Fruit fly (Drosophila melanogaster) whole organism, embryonic: ENCODE results near the gene Ror.

Source experiments
- ATbp ChIP-seq: fragments of 200-800 bp; sonication (Bioruptor generic); optimal IDR thresholded peaks from 2 replicates; lab custom pipeline; 2017; ENCODE audit warnings: missing biosample characterization, mild to moderate bottlenecking, missing genetic modification characterization, missing genetic modification reagents
- Ada2b ChIP-seq: fragments of 200-800 bp; sonication (Bioruptor generic); IDR thresholded peaks from 2 replicates; pipeline ENCODE4 v1.3.6; 2022; ENCODE audit warnings: missing biosample characterization, missing genetic modification characterization
- C15 ChIP-seq: fragments of 200-800 bp; sonication (Bioruptor generic); IDR thresholded peaks from 3 replicates; pipeline ENCODE4 v1.3.6; 2022; ENCODE audit warnings: missing biosample characterization, missing genetic modification characterization
- CG10321 ChIP-seq: fragments of 200-800 bp; sonication (Bioruptor generic); IDR thresholded peaks from 2 replicates; pipeline ENCODE4 v1.3.6; 2022; ENCODE audit warnings: missing biosample characterization, missing genetic modification characterization
- CG11560 ChIP-seq: fragments of 200-800 bp; sonication (Bioruptor generic); IDR thresholded peaks from 3 replicates; pipeline ENCODE4 v1.3.6; 2022; ENCODE audit warnings: missing biosample characterization, missing genetic modification characterization
- CG12155 ChIP-seq: fragments of 200-800 bp; sonication (Bioruptor generic); optimal IDR thresholded peaks from 3 replicates; lab custom pipeline; 2016; ENCODE audit warnings: missing biosample characterization, missing genetic modification characterization
- CG15514 ChIP-seq: fragments of 200-800 bp; sonication (Bioruptor generic); optimal IDR thresholded peaks from 3 replicates; lab custom pipeline; 2017; ENCODE audit warnings: missing biosample characterization, missing genetic modification characterization, mild to moderate bottlenecking, moderate library complexity, missing genetic modification reagents
- CG17612 ChIP-seq: fragments of 200-800 bp; sonication (Bioruptor generic); IDR thresholded peaks from 2 replicates; pipeline ENCODE4 v1.3.6; 2022; ENCODE audit warnings: missing biosample characterization, missing genetic modification characterization
- CG17912 ChIP-seq: fragments of 200-800 bp; sonication (Bioruptor generic); optimal IDR thresholded peaks from 2 replicates; lab custom pipeline; 2018; ENCODE audit warnings: missing biosample characterization, mild to moderate bottlenecking, missing genetic modification characterization
- CG18599 ChIP-seq: fragments of 200-800 bp; sonication (Bioruptor generic); optimal IDR thresholded peaks from 3 replicates; lab custom pipeline; 2017; ENCODE audit warnings: missing biosample characterization, missing genetic modification characterization, mild to moderate bottlenecking, moderate library complexity, missing genetic modification reagents
- CG18619 ChIP-seq: fragments of 200-800 bp; sonication (Bioruptor generic); optimal IDR thresholded peaks from 3 replicates; lab custom pipeline; 2017; ENCODE audit warnings: missing biosample characterization, mild to moderate bottlenecking, missing genetic modification characterization
- CG2120 ChIP-seq: fragments of 200-800 bp; sonication (Bioruptor generic); optimal IDR thresholded peaks from 3 replicates; lab custom pipeline; 2016; ENCODE audit warnings: missing biosample characterization, missing genetic modification characterization
- CG4282 ChIP-seq: fragments of 200-800 bp; sonication (Bioruptor generic); optimal IDR thresholded peaks from 2 replicates; lab custom pipeline; 2016; ENCODE audit warnings: missing biosample characterization, missing genetic modification characterization
- CG6813 ChIP-seq: fragments of 200-800 bp; sonication (Bioruptor generic); optimal IDR thresholded peaks from 2 replicates; lab custom pipeline; 2017; ENCODE audit warnings: missing biosample characterization, missing genetic modification characterization, mild to moderate bottlenecking, moderate library complexity, missing genetic modification reagents
- CG7786 ChIP-seq: fragments of 200-800 bp; sonication (Bioruptor generic); optimal IDR thresholded peaks from 2 replicates; lab custom pipeline; 2016; ENCODE audit warnings: missing biosample characterization, missing genetic modification characterization
- CG8281 ChIP-seq: fragments of 200-800 bp; sonication (Bioruptor generic); optimal IDR thresholded peaks from 2 replicates; lab custom pipeline; 2018; ENCODE audit warnings: missing biosample characterization, mild to moderate bottlenecking, missing genetic modification characterization, moderate library complexity
- CG8290 ChIP-seq, 3 experiments: fragments of 200-800 bp; sonication (Bioruptor generic); optimal IDR thresholded peaks; 2 replicates each; lab custom pipeline; 2016 to 2019; ENCODE audit warnings: missing biosample characterization in 3 of 3, missing genetic modification characterization in 3 of 3, mild to moderate bottlenecking in 2 of 3, moderate library complexity in 1 of 3
- CG9797 ChIP-seq: fragments of 200-800 bp; sonication (Bioruptor generic); optimal IDR thresholded peaks from 3 replicates; lab custom pipeline; 2018; ENCODE audit warnings: missing biosample characterization, mild to moderate bottlenecking, missing genetic modification characterization
- Deaf1 ChIP-seq: fragments of 200-800 bp; optimal IDR thresholded peaks from 3 replicates; lab custom pipeline; 2019; ENCODE audit warnings: missing biosample characterization, mild to moderate bottlenecking, missing genetic modification characterization, moderate library complexity
- Dll ChIP-seq: fragments of 200-800 bp; sonication (Bioruptor generic); IDR thresholded peaks from 4 replicates; pipeline ENCODE4 v1.3.6; 2022; ENCODE audit warnings: missing biosample characterization, missing genetic modification characterization; ENCODE audit not compliant: partially characterized antibody
- Doc2 ChIP-seq: fragments of 200-800 bp; sonication (Bioruptor generic); IDR thresholded peaks from 2 replicates; pipeline ENCODE4 v1.3.6; 2022; ENCODE audit warnings: missing biosample characterization, missing genetic modification characterization
- ERR ChIP-seq: fragments of 200-800 bp; sonication (Bioruptor generic); optimal IDR thresholded peaks from 2 replicates; lab custom pipeline; 2016; ENCODE audit warnings: missing biosample characterization, missing genetic modification characterization
- HLH54F ChIP-seq: fragments of 200-800 bp; sonication (Bioruptor generic); optimal IDR thresholded peaks from 3 replicates; lab custom pipeline; 2016; ENCODE audit warnings: missing biosample characterization, missing genetic modification characterization
- HmgZ ChIP-seq: fragments of 200-800 bp; sonication (Bioruptor generic); optimal IDR thresholded peaks from 2 replicates; lab custom pipeline; 2018; ENCODE audit warnings: missing biosample characterization, mild to moderate bottlenecking, missing genetic modification characterization
- Hr51 ChIP-seq, 2 experiments: fragments of 200-800 bp; sonication (Bioruptor generic); optimal IDR thresholded peaks; 2 replicates in 1 of 2; 3 replicates in 1 of 2; lab custom pipeline; 2016 to 2018; ENCODE audit warnings: missing biosample characterization in 2 of 2, missing genetic modification characterization in 2 of 2, mild to moderate bottlenecking in 1 of 2, moderate library complexity in 1 of 2
- Sox100B ChIP-seq: fragments of 200-800 bp; sonication (Bioruptor generic); optimal IDR thresholded peaks from 3 replicates; lab custom pipeline; 2018; ENCODE audit warnings: missing biosample characterization, mild to moderate bottlenecking, missing genetic modification characterization
- ac ChIP-seq: fragments of 200-800 bp; sonication (Bioruptor generic); optimal IDR thresholded peaks from 3 replicates; lab custom pipeline; 2017; ENCODE audit warnings: missing biosample characterization, mild to moderate bottlenecking, missing genetic modification characterization
- az2 ChIP-seq: fragments of 200-800 bp; sonication (Bioruptor generic); optimal IDR thresholded peaks from 3 replicates; lab custom pipeline; 2016; ENCODE audit warnings: missing biosample characterization, missing genetic modification characterization
- bab2 ChIP-seq: fragments of 200-800 bp; sonication (Bioruptor generic); optimal IDR thresholded peaks from 2 replicates; lab custom pipeline; 2016; ENCODE audit warnings: missing biosample characterization, missing genetic modification characterization
- bbx ChIP-seq: fragments of 200-800 bp; sonication (Bioruptor generic); IDR thresholded peaks from 2 replicates; pipeline ENCODE4 v1.3.6; 2022; ENCODE audit warnings: missing biosample characterization, missing genetic modification characterization; ENCODE audit not compliant: partially characterized antibody
- bigmax ChIP-seq: fragments of 200-800 bp; sonication (Bioruptor generic); optimal IDR thresholded peaks from 2 replicates; lab custom pipeline; 2018; ENCODE audit warnings: missing biosample characterization, mild to moderate bottlenecking, missing genetic modification characterization
- caup ChIP-seq: fragments of 200-800 bp; sonication (Bioruptor generic); optimal IDR thresholded peaks from 3 replicates; lab custom pipeline; 2017; ENCODE audit warnings: missing biosample characterization, mild to moderate bottlenecking, missing genetic modification characterization, moderate library complexity; ENCODE audit not compliant: severe bottlenecking
- da ChIP-seq: fragments of 200-800 bp; sonication (Bioruptor generic); optimal IDR thresholded peaks from 2 replicates; lab custom pipeline; 2016; ENCODE audit warnings: missing biosample characterization, missing genetic modification characterization
- dati ChIP-seq: fragments of 200-800 bp; sonication (Bioruptor generic); IDR thresholded peaks from 2 replicates; pipeline ENCODE4 v1.3.6; 2022; ENCODE audit warnings: missing biosample characterization, missing genetic modification characterization
- exex ChIP-seq: fragments of 200-800 bp; sonication (Bioruptor generic); optimal IDR thresholded peaks from 4 replicates; lab custom pipeline; 2018; ENCODE audit warnings: missing biosample characterization, mild to moderate bottlenecking, missing genetic modification characterization, moderate library complexity
- gcm2 ChIP-seq: fragments of 200-800 bp; sonication (Bioruptor generic); optimal IDR thresholded peaks from 2 replicates; lab custom pipeline; 2016; ENCODE audit warnings: missing biosample characterization, missing genetic modification characterization
- ind ChIP-seq: fragments of 200-800 bp; sonication (Bioruptor generic); optimal IDR thresholded peaks from 3 replicates; lab custom pipeline; 2016; ENCODE audit warnings: missing biosample characterization, missing genetic modification characterization
- jumu ChIP-seq: fragments of 200-800 bp; sonication (Bioruptor generic); optimal IDR thresholded peaks from 3 replicates; lab custom pipeline; 2016; ENCODE audit warnings: missing biosample characterization, missing genetic modification characterization
- lbe ChIP-seq: fragments of 200-800 bp; sonication (Bioruptor generic); optimal IDR thresholded peaks from 2 replicates; lab custom pipeline; 2016; ENCODE audit warnings: missing biosample characterization, mild to moderate bottlenecking, missing genetic modification characterization
- lov ChIP-seq, 2 experiments: fragments of 200-800 bp in 1 of 2; fragments of >200 bp in 1 of 2; sonication (Bioruptor generic) in 1 of 2; IDR thresholded peaks in 1 of 2; optimal IDR thresholded peaks in 1 of 2; 2 replicates in 1 of 2; 3 replicates in 1 of 2; pipeline versions ENCODE4 v1.3.6 to Lab custom; 2017 to 2022; ENCODE audit warnings: missing biosample characterization in 1 of 2, missing genetic modification characterization in 1 of 2
- mam ChIP-seq: fragments of 200-800 bp; sonication (Bioruptor generic); optimal IDR thresholded peaks from 3 replicates; lab custom pipeline; 2016; ENCODE audit warnings: missing biosample characterization, missing genetic modification characterization
- nau ChIP-seq: fragments of 200-800 bp; sonication (Bioruptor generic); optimal IDR thresholded peaks from 3 replicates; lab custom pipeline; 2017; ENCODE audit warnings: missing biosample characterization, mild to moderate bottlenecking, missing genetic modification characterization, missing genetic modification reagents
- rib ChIP-seq: fragments of 200-800 bp; sonication (Bioruptor generic); IDR thresholded peaks from 2 replicates; pipeline ENCODE4 v1.3.6; 2022; ENCODE audit warnings: missing biosample characterization, missing genetic modification characterization
- sd ChIP-seq: fragments of 200-800 bp; sonication (Bioruptor generic); optimal IDR thresholded peaks from 3 replicates; lab custom pipeline; 2018; ENCODE audit warnings: missing biosample characterization, mild to moderate bottlenecking, missing genetic modification characterization, moderate library complexity
- seq ChIP-seq: fragments of 200-800 bp; sonication (Bioruptor generic); IDR thresholded peaks from 2 replicates; pipeline ENCODE4 v1.3.6; 2022; ENCODE audit warnings: missing biosample characterization, missing genetic modification characterization
- slou ChIP-seq: fragments of 200-800 bp; sonication (Bioruptor generic); optimal IDR thresholded peaks from 3 replicates; lab custom pipeline; 2016; ENCODE audit warnings: missing biosample characterization, missing genetic modification characterization
- sob ChIP-seq: fragments of 200-800 bp; sonication (Bioruptor generic); IDR thresholded peaks from 2 replicates; pipeline ENCODE4 v1.3.6; 2022; ENCODE audit warnings: missing biosample characterization, missing genetic modification characterization
- trem ChIP-seq: fragments of 200-800 bp; optimal IDR thresholded peaks from 3 replicates; lab custom pipeline; 2019; ENCODE audit warnings: missing biosample characterization, mild to moderate bottlenecking, missing genetic modification characterization, moderate library complexity
- tup ChIP-seq: fragments of 200-800 bp; sonication (Bioruptor generic); optimal IDR thresholded peaks from 2 replicates; lab custom pipeline; 2016; ENCODE audit warnings: missing biosample characterization, mild to moderate bottlenecking, missing genetic modification characterization, moderate library complexity

Gene Ror

DNA sequence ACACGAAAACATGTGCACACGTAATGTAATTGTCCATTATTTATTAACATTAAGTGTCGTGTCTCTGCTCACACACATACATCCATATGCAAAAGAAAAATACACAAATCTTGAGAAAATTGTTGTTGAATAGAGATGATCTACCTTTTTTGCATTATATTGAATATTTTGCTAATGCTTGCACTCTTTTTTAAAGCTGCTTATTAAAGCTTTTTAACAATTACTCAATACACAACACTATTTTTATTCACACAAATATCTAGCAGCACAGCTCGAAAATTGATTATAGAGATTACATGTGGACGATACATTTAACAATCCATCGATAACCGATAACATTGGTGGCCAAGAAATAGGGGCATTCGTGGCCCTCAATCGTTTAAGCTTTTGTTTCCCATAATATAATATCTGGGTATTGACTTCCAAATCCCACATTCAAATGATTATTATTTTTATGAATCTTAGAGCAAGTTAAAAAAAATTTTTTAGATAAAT, 40.5 kb downstream of the Ror start, which contains the start of gene Ufd4 (continued):
- TF ChIP-seq Ada2b (GFP tag; lab: Robert Waterston, UW) (peak; percentile 65), HmgZ (tag; lab: Kevin White, UChicago) (peak; percentile 64), bab2 (GFP tag; lab: Kevin White, UChicago) (peak; percentile 56), Doc2 (GFP tag; lab: Robert Waterston, UW) (no peak), bbx (GFP tag; lab: Robert Waterston, UW) (peak; percentile 61; the same call in 1 of the 2 replicates), tup (no peak), ERR (GFP tag; lab: Kevin White, UChicago) (peak; percentile 55), Hr51 (GFP tag; optimal IDR thresholded peaks at IDR 0.05; lab: Kevin White, UChicago) (peak in 1 of 2 experiments; percentile 56), lbe (GFP tag; lab: Kevin White, UChicago) (no peak), CG15514 (no peak), da (GFP tag; lab: Kevin White, UChicago) (no peak), rib (GFP tag; lab: Robert Waterston, UW) (peak; percentile 25; the same call in 1 of the 2 replicates), lov (optimal IDR thresholded peaks at IDR 0.05; lab: Kevin White, UChicago) (no peak), lov (GFP tag; IDR thresholded peaks at IDR 0.05; lab: Robert Waterston, UW) (no peak; the same call in 2 of the 3 replicates), CG8281 (no peak), slou (no peak), gcm2 (peak; percentile 56), dati (no peak), CG9797 (GFP tag; lab: Kevin White, UChicago) (no peak), ind (peak; percentile 63), nau (no peak), exex (tag; lab: Kevin White, UChicago) (peak; percentile 53), trem (tag; lab: Kevin White, UChicago) (peak; percentile 66), CG10321 (GFP tag; lab: Robert Waterston, UW) (no peak), CG2120 (GFP tag; lab: Kevin White, UChicago) (peak; percentile 79), CG11560 (no peak), caup (GFP tag; lab: Kevin White, UChicago) (no peak), CG6813 (GFP tag; lab: Kevin White, UChicago) (no peak), sob (GFP tag; lab: Robert Waterston, UW) (peak; percentile 36; the same call in 1 of the 2 replicates), bigmax (GFP tag; lab: Kevin White, UChicago) (no peak), sd (tag; lab: Kevin White, UChicago) (no peak), az2 (GFP tag; lab: Kevin White, UChicago) (peak; percentile 72), CG18599 (no peak), CG18619 (GFP tag; lab: Kevin White, UChicago) (peak; percentile 19), seq (GFP tag; lab: Robert Waterston, UW) (no peak), CG17912 (GFP tag; lab: Kevin White, UChicago) (no peak), Deaf1 (no peak), CG17612 (no peak), CG8290 (GFP tag; optimal IDR thresholded peaks at IDR 0.05; lab: Kevin White, UChicago) (peak; percentile 33), CG8290 (tag; optimal IDR thresholded peaks at IDR 0.05; lab: Kevin White, UChicago) (no peak), HLH54F (GFP tag; lab: Kevin White, UChicago) (peak; percentile 63), CG12155 (GFP tag; lab: Kevin White, UChicago) (peak; percentile 57), CG4282 (GFP tag; lab: Kevin White, UChicago) (no peak), ATbp (no peak), C15 (GFP tag; lab: Robert Waterston, UW) (no peak), ac (GFP tag; lab: Kevin White, UChicago) (no peak), CG7786 (GFP tag; lab: Kevin White, UChicago) (peak; percentile 23), Dll (GFP tag; lab: Robert Waterston, UW) (peak; percentile 56; the same call in 2 of the 4 replicates), mam (peak; percentile 62), jumu (peak; percentile 36), Sox100B (GFP tag; lab: Kevin White, UChicago) (no peak)
